Fruit fly (Drosophila melanogaster) Kc167 (cell line): Measurements from ENCODE around the gene Acp98AB.

Experiments
- Sin3A ChIP-seq: fragments of >200 bp; optimal IDR thresholded peaks from 2 replicates; lab custom pipeline; 2018; ENCODE audit warnings: missing external identifiers
- insv ChIP-seq: fragments of >200 bp; optimal IDR thresholded peaks from 3 replicates; lab custom pipeline; 2018; ENCODE audit warnings: missing external identifiers
- psq ChIP-seq: fragments of >200 bp; optimal IDR thresholded peaks from 2 replicates; lab custom pipeline; 2017; ENCODE audit warnings: missing external identifiers
- ttk ChIP-seq: sonication (Bioruptor generic); optimal IDR thresholded peaks from 2 replicates; lab custom pipeline; 2017; ENCODE audit warnings: missing external identifiers

DNA sequence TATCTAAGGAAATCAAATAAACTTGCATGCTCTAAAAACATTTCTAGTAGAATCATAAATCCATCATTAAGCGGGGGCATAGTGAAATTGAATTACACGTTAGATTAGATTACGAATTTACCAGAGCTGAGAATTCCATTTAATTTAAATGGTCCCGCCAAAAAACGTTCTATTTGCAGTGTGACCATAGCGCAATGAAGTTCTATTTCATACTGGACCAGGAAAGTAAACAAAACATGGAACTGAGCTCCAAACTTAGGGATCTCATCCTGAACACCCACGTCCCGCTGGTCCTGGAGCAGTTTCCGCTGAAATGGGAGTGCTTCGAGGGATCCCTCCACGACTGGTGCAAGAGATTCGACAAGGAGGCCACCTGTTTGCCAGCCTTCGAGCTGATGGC is 336 bp downstream of the Acp98AB start, which contains the start of gene HSPBAP1:
- TF ChIP-seq ttk (lab: Kevin White, UChicago) = no peak
- no peak for TF ChIP-seq psq (lab: Kevin White, UChicago)
- TF ChIP-seq insv (lab: Kevin White, UChicago) = no peak
- no peak for TF ChIP-seq Sin3A
